Worm (Caenorhabditis elegans): ENCODE measurements around the gene C05C10.3.

DNA sequence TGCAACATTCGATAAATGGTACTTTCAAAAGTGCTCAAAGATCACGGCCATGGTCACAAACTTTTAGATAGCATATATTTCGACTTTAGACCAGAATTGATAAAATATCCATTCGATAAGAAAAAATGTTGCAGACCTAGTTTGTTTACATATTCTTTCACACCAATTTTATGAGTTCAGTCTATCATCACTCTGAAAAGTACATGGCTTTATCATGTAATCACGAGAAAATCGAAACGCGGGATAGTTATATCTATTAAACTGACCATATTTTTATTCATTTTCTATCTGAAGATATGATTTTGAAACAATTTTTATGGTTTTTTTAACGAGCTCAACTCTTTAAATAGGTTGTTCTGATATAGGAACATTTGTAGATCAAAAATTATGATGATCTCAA is 5.2 kb downstream of the C05C10.3 start, which contains the start of gene pho-11:
- TF ChIP-seq tab-1 (GFP tag; IDR thresholded peaks at IDR 0.05) (no peak), flt-1 (GFP tag; IDR thresholded peaks at IDR 0.05) (no peak), ref-1 (GFP tag; conservative IDR thresholded peaks at IDR 0.05) (no peak), ztf-23 (GFP tag; IDR thresholded peaks at IDR 0.05) (no peak), med-1 (GFP tag; optimal IDR thresholded peaks at IDR 0.05; ENCODE audit: insufficient read depth) (no peak)

All from whole organism, midembryonic.